Fruit fly (Drosophila melanogaster) whole organism, embryonic: ENCODE results near the gene CG7903.

Source experiments
- ATbp ChIP-seq: fragments of 200-800 bp; sonication (Bioruptor generic); optimal IDR thresholded peaks from 2 replicates; lab custom pipeline; 2017; ENCODE audit warnings: missing biosample characterization, mild to moderate bottlenecking, missing genetic modification characterization, missing genetic modification reagents
- Adf1 ChIP-seq: fragments of 200-800 bp; sonication (Bioruptor generic); IDR thresholded peaks from 2 replicates; pipeline ENCODE4 v1.3.6; 2022; ENCODE audit warnings: missing biosample characterization, missing genetic modification characterization
- Awh ChIP-seq: fragments of 200-800 bp; sonication (Bioruptor generic); IDR thresholded peaks from 2 replicates; pipeline ENCODE4, ENCODE4 v1.3.6; 2022; ENCODE audit warnings: missing biosample characterization, missing genetic modification characterization
- Bgb ChIP-seq: fragments of 200-800 bp; sonication (Bioruptor generic); IDR thresholded peaks from 2 replicates; pipeline ENCODE4 v1.3.6; 2022; ENCODE audit warnings: missing biosample characterization, missing genetic modification characterization; ENCODE audit not compliant: partially characterized antibody
- CG10209 ChIP-seq: fragments of 200-800 bp; sonication (Bioruptor generic); optimal IDR thresholded peaks from 3 replicates; lab custom pipeline; 2017; ENCODE audit warnings: missing biosample characterization, mild to moderate bottlenecking, missing genetic modification characterization, missing genetic modification reagents
- CG1024 ChIP-seq: fragments of 200-800 bp; sonication (Bioruptor generic); IDR thresholded peaks from 2 replicates; pipeline ENCODE4 v1.3.6; 2022; ENCODE audit warnings: missing biosample characterization, missing genetic modification characterization
- CG10321 ChIP-seq: fragments of 200-800 bp; sonication (Bioruptor generic); IDR thresholded peaks from 2 replicates; pipeline ENCODE4 v1.3.6; 2022; ENCODE audit warnings: missing biosample characterization, missing genetic modification characterization
- CG11093 ChIP-seq: fragments of 200-800 bp; sonication (Bioruptor generic); IDR thresholded peaks from 3 replicates; pipeline ENCODE4 v1.3.6; 2022; ENCODE audit warnings: missing biosample characterization, missing genetic modification characterization
- CG11456 ChIP-seq: fragments of 200-800 bp; sonication (Bioruptor generic); IDR thresholded peaks from 3 replicates; pipeline ENCODE4 v1.3.6; 2022; ENCODE audit warnings: missing biosample characterization, missing genetic modification characterization
- CG14050 ChIP-seq: fragments of 200-800 bp; sonication (Bioruptor generic); IDR thresholded peaks from 3 replicates; pipeline ENCODE4 v1.3.6; 2022; ENCODE audit warnings: missing biosample characterization, missing genetic modification characterization
- CG15011 ChIP-seq: fragments of 200-800 bp; sonication (Bioruptor generic); optimal IDR thresholded peaks from 3 replicates; lab custom pipeline; 2018; ENCODE audit warnings: missing biosample characterization, mild to moderate bottlenecking, missing genetic modification characterization
- CG18262 ChIP-seq: fragments of 200-800 bp; optimal IDR thresholded peaks from 3 replicates; lab custom pipeline; 2019; ENCODE audit warnings: missing biosample characterization, mild to moderate bottlenecking, missing genetic modification characterization, moderate library complexity
- CG32772 ChIP-seq: fragments of 200-800 bp; sonication (Bioruptor generic); IDR thresholded peaks from 2 replicates; pipeline ENCODE4 v1.3.6; 2022; ENCODE audit warnings: missing biosample characterization, missing genetic modification characterization
- CG6272 ChIP-seq: fragments of 200-800 bp; sonication (Bioruptor generic); IDR thresholded peaks from 2 replicates; pipeline ENCODE4 v1.3.6; 2022; ENCODE audit warnings: missing biosample characterization, missing genetic modification characterization
- CG8478 ChIP-seq: fragments of >200 bp; optimal IDR thresholded peaks from 2 replicates; lab custom pipeline; 2018
- CG9876 ChIP-seq: fragments of 200-800 bp; sonication (Bioruptor generic); optimal IDR thresholded peaks from 2 replicates; lab custom pipeline; 2016; ENCODE audit warnings: missing biosample characterization, missing genetic modification characterization
- CHES-1-like ChIP-seq: fragments of 200-800 bp; sonication (Bioruptor generic); optimal IDR thresholded peaks from 2 replicates; lab custom pipeline; 2016; ENCODE audit warnings: missing biosample characterization, missing genetic modification characterization
- CTCF ChIP-seq: fragments of 200-800 bp; sonication (Bioruptor generic); optimal IDR thresholded peaks from 2 replicates; lab custom pipeline; 2017; ENCODE audit warnings: missing biosample characterization, mild to moderate bottlenecking, missing genetic modification characterization, moderate library complexity
- D ChIP-seq, 2 experiments: fragments of 200-800 bp in 1 of 2; fragments of >200 bp in 1 of 2; sonication (Bioruptor generic) in 1 of 2; optimal IDR thresholded peaks; 2 replicates in 1 of 2; 3 replicates in 1 of 2; lab custom pipeline; 2017; ENCODE audit warnings: mild to moderate bottlenecking in 1 of 2, missing biosample characterization in 1 of 2, missing genetic modification characterization in 1 of 2, missing genetic modification reagents in 1 of 2
- Dad ChIP-seq: fragments of 200-800 bp; sonication (Bioruptor generic); optimal IDR thresholded peaks from 3 replicates; lab custom pipeline; 2016; ENCODE audit warnings: missing biosample characterization, missing genetic modification characterization
- HmgD ChIP-seq: fragments of 200-800 bp; sonication (Bioruptor generic); optimal IDR thresholded peaks from 3 replicates; lab custom pipeline; 2016; ENCODE audit warnings: missing biosample characterization, missing genetic modification characterization
- MESR4 ChIP-seq: fragments of 200-800 bp; sonication (Bioruptor generic); optimal IDR thresholded peaks from 2 replicates; lab custom pipeline; 2018; ENCODE audit warnings: missing biosample characterization, mild to moderate bottlenecking, missing genetic modification characterization, moderate library complexity
- Myb ChIP-seq: fragments of 200-800 bp; sonication (Bioruptor generic); optimal IDR thresholded peaks from 2 replicates; lab custom pipeline; 2016; ENCODE audit warnings: missing biosample characterization, missing genetic modification characterization
- Neu2 ChIP-seq: fragments of 200-800 bp; sonication (Bioruptor generic); optimal IDR thresholded peaks from 3 replicates; lab custom pipeline; 2016; ENCODE audit warnings: missing biosample characterization, missing genetic modification characterization, borderline replicate concordance
- Nf-YB ChIP-seq: fragments of 200-800 bp; sonication (Bioruptor generic); optimal IDR thresholded peaks from 3 replicates; lab custom pipeline; 2019; ENCODE audit warnings: missing biosample characterization, mild to moderate bottlenecking, missing genetic modification characterization, moderate library complexity
- Sry-β ChIP-seq: fragments of 200-800 bp; sonication (Bioruptor generic); optimal IDR thresholded peaks from 2 replicates; lab custom pipeline; 2018; ENCODE audit warnings: missing biosample characterization, mild to moderate bottlenecking, missing genetic modification characterization, moderate library complexity
- Xrp1 ChIP-seq: fragments of 200-800 bp; sonication (Bioruptor generic); IDR thresholded peaks from 2 replicates; pipeline ENCODE4 v1.3.6; 2022; ENCODE audit warnings: missing biosample characterization, missing genetic modification characterization
- ab ChIP-seq: fragments of 200-800 bp; sonication (Bioruptor generic); optimal IDR thresholded peaks from 2 replicates; lab custom pipeline; 2016; ENCODE audit warnings: missing biosample characterization, missing genetic modification characterization
- ac ChIP-seq: fragments of 200-800 bp; sonication (Bioruptor generic); optimal IDR thresholded peaks from 3 replicates; lab custom pipeline; 2017; ENCODE audit warnings: missing biosample characterization, mild to moderate bottlenecking, missing genetic modification characterization
- amos ChIP-seq: fragments of 200-800 bp; sonication (Bioruptor generic); IDR thresholded peaks from 2 replicates; pipeline ENCODE4 v1.3.6; 2022; ENCODE audit warnings: missing biosample characterization, missing genetic modification characterization; ENCODE audit not compliant: partially characterized antibody
- ase ChIP-seq: fragments of 200-800 bp; sonication (Bioruptor generic); IDR thresholded peaks from 3 replicates; pipeline ENCODE4 v1.3.6; 2022; ENCODE audit warnings: missing biosample characterization, missing genetic modification characterization
- bowl ChIP-seq: fragments of 200-800 bp; sonication (Bioruptor generic); IDR thresholded peaks from 2 replicates; pipeline ENCODE4 v1.3.6; 2022; ENCODE audit warnings: missing biosample characterization, missing genetic modification characterization
- br ChIP-seq: fragments of >200 bp; optimal IDR thresholded peaks from 2 replicates; lab custom pipeline; 2017
- croc ChIP-seq: fragments of 200-800 bp; sonication (Bioruptor generic); conservative IDR thresholded peaks from 3 replicates; pipeline ENCODE4 v1.3.6; 2022; ENCODE audit warnings: missing biosample characterization, missing genetic modification characterization
- dpn ChIP-seq, 2 experiments: fragments of 200-800 bp; sonication (Bioruptor generic); optimal IDR thresholded peaks; 3 replicates each; lab custom pipeline; 2016; ENCODE audit warnings: missing biosample characterization in 2 of 2, missing genetic modification characterization in 2 of 2
- en ChIP-seq: fragments of 200-800 bp; sonication (Bioruptor generic); optimal IDR thresholded peaks from 2 replicates; lab custom pipeline; 2016; ENCODE audit warnings: missing biosample characterization, missing genetic modification characterization
- exex ChIP-seq: fragments of 200-800 bp; sonication (Bioruptor generic); optimal IDR thresholded peaks from 4 replicates; lab custom pipeline; 2018; ENCODE audit warnings: missing biosample characterization, mild to moderate bottlenecking, missing genetic modification characterization, moderate library complexity
- eyg ChIP-seq: fragments of 200-800 bp; sonication (Bioruptor generic); optimal IDR thresholded peaks from 3 replicates; lab custom pipeline; 2016; ENCODE audit warnings: missing biosample characterization, missing genetic modification characterization
- insv ChIP-seq, 2 experiments: fragments of 200-800 bp; sonication (Bioruptor generic); optimal IDR thresholded peaks; 3 replicates each; lab custom pipeline; 2016 to 2018; ENCODE audit warnings: missing biosample characterization in 2 of 2, missing genetic modification characterization in 2 of 2
- knrl ChIP-seq: fragments of 200-800 bp; sonication (Bioruptor generic); IDR thresholded peaks from 3 replicates; pipeline ENCODE4 v1.3.6; 2022; ENCODE audit warnings: missing biosample characterization, missing genetic modification characterization; ENCODE audit not compliant: partially characterized antibody
- mld ChIP-seq: fragments of 200-800 bp; sonication (Bioruptor generic); IDR thresholded peaks from 3 replicates; pipeline ENCODE4 v1.3.6; 2022; ENCODE audit warnings: missing biosample characterization, missing genetic modification characterization; ENCODE audit not compliant: partially characterized antibody
- nerfin-1 ChIP-seq: fragments of 200-800 bp; sonication (Bioruptor generic); optimal IDR thresholded peaks from 3 replicates; lab custom pipeline; 2019; ENCODE audit warnings: missing biosample characterization, mild to moderate bottlenecking, missing genetic modification characterization, moderate library complexity
- nerfin-2 ChIP-seq: fragments of 200-800 bp; sonication (Bioruptor generic); IDR thresholded peaks from 2 replicates; pipeline ENCODE4 v1.3.6; 2022; ENCODE audit warnings: missing biosample characterization, missing genetic modification characterization; ENCODE audit not compliant: partially characterized antibody
- odd ChIP-seq: fragments of 200-800 bp; sonication (Bioruptor generic); optimal IDR thresholded peaks from 2 replicates; lab custom pipeline; 2017; ENCODE audit warnings: missing biosample characterization, mild to moderate bottlenecking, missing genetic modification characterization
- pb ChIP-seq: fragments of 200-800 bp; sonication (Bioruptor generic); optimal IDR thresholded peaks from 3 replicates; lab custom pipeline; 2016; ENCODE audit warnings: missing biosample characterization, missing genetic modification characterization
- pum ChIP-seq: fragments of 200-800 bp; sonication (Bioruptor generic); optimal IDR thresholded peaks from 2 replicates; lab custom pipeline; 2016; ENCODE audit warnings: missing biosample characterization, missing genetic modification characterization
- ranshi ChIP-seq: fragments of 200-800 bp; sonication (Bioruptor generic); IDR thresholded peaks from 2 replicates; pipeline ENCODE4 v1.3.6; 2022; ENCODE audit warnings: missing biosample characterization, missing genetic modification characterization
- repo ChIP-seq: fragments of 200-800 bp; sonication (Bioruptor generic); optimal IDR thresholded peaks from 2 replicates; lab custom pipeline; 2016; ENCODE audit warnings: missing biosample characterization, missing genetic modification characterization
- ro ChIP-seq: fragments of 200-800 bp; sonication (Bioruptor generic); IDR thresholded peaks from 2 replicates; pipeline ENCODE4 v1.3.6; 2022; ENCODE audit warnings: missing biosample characterization, missing genetic modification characterization
- toy ChIP-seq: fragments of 200-800 bp; sonication (Bioruptor generic); IDR thresholded peaks from 2 replicates; pipeline ENCODE4 v1.3.6; 2022; ENCODE audit warnings: missing biosample characterization, missing genetic modification characterization
- unpg ChIP-seq: fragments of 200-800 bp; sonication (Bioruptor generic); optimal IDR thresholded peaks from 3 replicates; lab custom pipeline; 2018; ENCODE audit warnings: missing biosample characterization, mild to moderate bottlenecking, missing genetic modification characterization, moderate library complexity
- vvl ChIP-seq: fragments of 200-800 bp; sonication (Bioruptor generic); IDR thresholded peaks from 2 replicates; pipeline ENCODE4 v1.3.6; 2022; ENCODE audit warnings: missing biosample characterization, missing genetic modification characterization
- wek ChIP-seq: fragments of 200-800 bp; sonication (Bioruptor generic); optimal IDR thresholded peaks from 3 replicates; lab custom pipeline; 2018; ENCODE audit warnings: missing biosample characterization, mild to moderate bottlenecking, missing genetic modification characterization, moderate library complexity

CG7903 gene

dm6 chr3R:30004648-30005047 is 9.6 kb upstream of the CG7903 start, which contains the start of the genes Nlp and Nph (continued):
- TF ChIP-seq odd (GFP tag; lab: Kevin White, UChicago) (no peak), nerfin-2 (GFP tag; lab: Robert Waterston, UW) (peak; percentile 78), wek (no peak), Adf1 (GFP tag; lab: Robert Waterston, UW) (0 out of 2 replicates have a peak, but pooled peaks have one; percentile 7), mld (GFP tag; lab: Robert Waterston, UW) (peak; percentile 56; the same call in 1 of the 3 replicates), CG18262 (tag; lab: Kevin White, UChicago) (peak; percentile 32), eyg (GFP tag; lab: Kevin White, UChicago) (no peak), unpg (GFP tag; lab: Kevin White, UChicago) (peak; percentile 16), knrl (peak; percentile 88), exex (no peak), toy (no peak), br (no peak), pum (GFP tag; lab: Kevin White, UChicago) (no peak), Awh (GFP tag; lab: Robert Waterston, UW) (no peak), CG11456 (no peak), CG1024 (GFP tag; lab: Robert Waterston, UW) (no peak), ro (GFP tag; lab: Robert Waterston, UW) (no peak), vvl (GFP tag; lab: Robert Waterston, UW) (no peak), Bgb (GFP tag; lab: Robert Waterston, UW) (peak; percentile 84), CG15011 (GFP tag; lab: Kevin White, UChicago) (no peak), CG9876 (GFP tag; lab: Kevin White, UChicago) (no peak), CHES-1-like (GFP tag; lab: Kevin White, UChicago) (peak; percentile 40), ab (GFP tag; lab: Kevin White, UChicago) (no peak), Dad (GFP tag; lab: Kevin White, UChicago) (no peak), CG10321 (no peak), dpn (GFP tag; optimal IDR thresholded peaks at IDR 0.05; lab: Kevin White, UChicago) (peak; percentile 36 to 41), bowl (GFP tag; lab: Robert Waterston, UW) (no peak), MESR4 (GFP tag; lab: Kevin White, UChicago) (peak; percentile 29), CTCF (GFP tag; lab: Kevin White, UChicago) (peak; percentile 37), insv (GFP tag; optimal IDR thresholded peaks at IDR 0.05; lab: Kevin White, UChicago) (peak in 1 of 2 experiments; percentile 9), CG32772 (no peak), ranshi (GFP tag; lab: Robert Waterston, UW) (no peak), HmgD (no peak), Xrp1 (GFP tag; lab: Robert Waterston, UW) (no peak), Nf-YB (GFP tag; lab: Kevin White, UChicago) (peak; percentile 12), CG14050 (GFP tag; lab: Robert Waterston, UW) (no peak), Myb (GFP tag; lab: Kevin White, UChicago) (peak; percentile 26), en (no peak), ATbp (GFP tag; lab: Kevin White, UChicago) (no peak), ase (GFP tag; lab: Robert Waterston, UW) (no peak), amos (GFP tag; lab: Robert Waterston, UW) (peak; percentile 76), Neu2 (no peak), repo (no peak), Sry-β (no peak), CG10209 (GFP tag; lab: Kevin White, UChicago) (no peak), CG6272 (no peak), D (optimal IDR thresholded peaks at IDR 0.05; lab: Kevin White, UChicago) (no peak), D (GFP tag; optimal IDR thresholded peaks at IDR 0.05; lab: Kevin White, UChicago) (no peak), CG8478 (no peak), croc (GFP tag; lab: Robert Waterston, UW) (no peak), ac (GFP tag; lab: Kevin White, UChicago) (no peak), pb (GFP tag; lab: Kevin White, UChicago) (no peak), CG11093 (no peak), nerfin-1 (tag; lab: Kevin White, UChicago) (no peak)
